Worm (Caenorhabditis elegans) whole organism, L4/young adult: Measurements from ENCODE around the gene C07A12.2.

Experiments used
- W03F9.2 ChIP-seq: fragments of 150-350 bp; optimal IDR thresholded peaks from 2 replicates; lab custom pipeline; 2014; ENCODE audit warnings: missing biosample characterization, missing genetic modification characterization
- him-1 ChIP-seq: sonication (generic microtip); optimal IDR thresholded peaks from 2 replicates; lab custom pipeline; 2016; ENCODE audit warnings: missing genotype, missing genetic modification reagents, missing genetic modification characterization, missing compliant biosample characterization

ce11 chrX:4528905-4529304 is 15.7 kb upstream of the C07A12.2 start:
- TF ChIP-seq him-1 (tag; lab: Kevin White, UChicago) = no peak
- TF ChIP-seq W03F9.2 (tag; lab: Kevin White, UChicago) = peak; percentile 1
